Fruit fly (Drosophila melanogaster) whole organism, embryonic: ENCODE data around the gene CG4465.
A peak's percentile ranks its signal among the peaks of the same experiment; 100 is the strongest.

ENCODE experiments used
- BEAF-32 ChIP-seq: fragments of 200-800 bp; sonication (Bioruptor generic); optimal IDR thresholded peaks from 3 replicates; lab custom pipeline; 2017; ENCODE audit warnings: missing biosample characterization, missing genetic modification characterization, mild to moderate bottlenecking, moderate library complexity, missing genetic modification reagents
- Bteb2 ChIP-seq: fragments of 200-800 bp; sonication (Bioruptor generic); optimal IDR thresholded peaks from 2 replicates; lab custom pipeline; 2016; ENCODE audit warnings: missing biosample characterization, missing genetic modification characterization
- CG10543 ChIP-seq: fragments of 200-800 bp; sonication (Bioruptor generic); optimal IDR thresholded peaks from 3 replicates; lab custom pipeline; 2017; ENCODE audit warnings: missing biosample characterization, mild to moderate bottlenecking, missing genetic modification characterization, moderate library complexity
- CG12155 ChIP-seq: fragments of 200-800 bp; sonication (Bioruptor generic); optimal IDR thresholded peaks from 3 replicates; lab custom pipeline; 2016; ENCODE audit warnings: missing biosample characterization, missing genetic modification characterization
- CG1233 ChIP-seq: fragments of 200-800 bp; sonication (Bioruptor generic); optimal IDR thresholded peaks from 4 replicates; lab custom pipeline; 2018; ENCODE audit warnings: missing biosample characterization, mild to moderate bottlenecking, missing genetic modification characterization
- CG12744 ChIP-seq: fragments of 200-800 bp; sonication (Bioruptor generic); optimal IDR thresholded peaks from 2 replicates; lab custom pipeline; 2016; ENCODE audit warnings: missing biosample characterization, missing genetic modification characterization
- CG13624 ChIP-seq: fragments of 200-800 bp; sonication (Bioruptor generic); optimal IDR thresholded peaks from 2 replicates; lab custom pipeline; 2016; ENCODE audit warnings: missing biosample characterization, missing genetic modification characterization
- CG14667 ChIP-seq: fragments of 200-800 bp; sonication (Bioruptor generic); IDR thresholded peaks from 2 replicates; pipeline ENCODE4 v1.3.6; 2022; ENCODE audit warnings: missing biosample characterization, missing genetic modification characterization
- CG16779 ChIP-seq: fragments of 200-800 bp; sonication (Bioruptor generic); IDR thresholded peaks from 2 replicates; pipeline ENCODE4 v1.3.6; 2022; ENCODE audit warnings: missing biosample characterization, missing genetic modification characterization
- CG17361 ChIP-seq: fragments of 200-800 bp; sonication (Bioruptor generic); IDR thresholded peaks from 3 replicates; pipeline ENCODE4 v1.3.6; 2022; ENCODE audit warnings: missing biosample characterization, missing genetic modification characterization
- CG1792 ChIP-seq: fragments of 200-800 bp; sonication (Bioruptor generic); optimal IDR thresholded peaks from 2 replicates; lab custom pipeline; 2016; ENCODE audit warnings: missing biosample characterization, missing genetic modification characterization
- CG18011 ChIP-seq: fragments of 200-800 bp; sonication (Bioruptor generic); optimal IDR thresholded peaks from 2 replicates; lab custom pipeline; 2017; ENCODE audit warnings: missing biosample characterization, missing genetic modification characterization, mild to moderate bottlenecking, moderate library complexity, missing genotype
- CG18262 ChIP-seq: fragments of 200-800 bp; optimal IDR thresholded peaks from 3 replicates; lab custom pipeline; 2019; ENCODE audit warnings: missing biosample characterization, mild to moderate bottlenecking, missing genetic modification characterization, moderate library complexity
- CG18764 ChIP-seq: fragments of 200-800 bp; sonication (Bioruptor generic); optimal IDR thresholded peaks from 3 replicates; lab custom pipeline; 2016; ENCODE audit warnings: missing biosample characterization, missing genetic modification characterization
- CG32532 ChIP-seq: fragments of 200-800 bp; sonication (Bioruptor generic); IDR thresholded peaks from 2 replicates; pipeline ENCODE4 v1.3.6; 2022; ENCODE audit warnings: missing biosample characterization, missing genetic modification characterization
- CG4360 ChIP-seq: fragments of 200-800 bp; sonication (Bioruptor generic); IDR thresholded peaks from 2 replicates; pipeline ENCODE4 v1.3.6; 2022; ENCODE audit warnings: missing biosample characterization, missing genetic modification characterization
- CG4820 ChIP-seq: fragments of 200-800 bp; sonication (Bioruptor generic); optimal IDR thresholded peaks from 3 replicates; lab custom pipeline; 2016; ENCODE audit warnings: missing biosample characterization, missing genetic modification characterization
- CG5953 ChIP-seq: fragments of 200-800 bp; sonication (Bioruptor generic); IDR thresholded peaks from 2 replicates; pipeline ENCODE4 v1.3.6; 2022; ENCODE audit warnings: missing biosample characterization, missing genetic modification characterization
- CG6254 ChIP-seq: fragments of 200-800 bp; sonication (Bioruptor generic); optimal IDR thresholded peaks from 3 replicates; lab custom pipeline; 2017; ENCODE audit warnings: mild to moderate bottlenecking, missing biosample characterization, missing genetic modification reagents, missing genetic modification characterization
- CG6765 ChIP-seq: fragments of 200-800 bp; sonication (Bioruptor generic); optimal IDR thresholded peaks from 3 replicates; lab custom pipeline; 2017; ENCODE audit warnings: missing biosample characterization, mild to moderate bottlenecking, missing genetic modification characterization
- CG7271 ChIP-seq: fragments of 200-800 bp; sonication (Bioruptor generic); optimal IDR thresholded peaks from 2 replicates; lab custom pipeline; 2018; ENCODE audit warnings: missing biosample characterization, mild to moderate bottlenecking, missing genetic modification characterization, moderate library complexity
- CG7372 ChIP-seq: fragments of 200-800 bp; sonication (Bioruptor generic); IDR thresholded peaks from 2 replicates; pipeline ENCODE4 v1.3.6; 2022; ENCODE audit warnings: missing biosample characterization, missing genetic modification characterization
- CG7786 ChIP-seq: fragments of 200-800 bp; sonication (Bioruptor generic); optimal IDR thresholded peaks from 2 replicates; lab custom pipeline; 2016; ENCODE audit warnings: missing biosample characterization, missing genetic modification characterization
- CG8478 ChIP-seq: fragments of >200 bp; optimal IDR thresholded peaks from 2 replicates; lab custom pipeline; 2018
- CG8765 ChIP-seq: fragments of 200-800 bp; sonication (Bioruptor generic); IDR thresholded peaks from 2 replicates; pipeline ENCODE4 v1.3.6; 2022; ENCODE audit warnings: missing biosample characterization, missing genetic modification characterization
- CG9727 ChIP-seq: fragments of 200-800 bp; sonication (Bioruptor generic); optimal IDR thresholded peaks from 3 replicates; lab custom pipeline; 2017; ENCODE audit warnings: missing biosample characterization, mild to moderate bottlenecking, missing genetic modification characterization
- CG9797 ChIP-seq: fragments of 200-800 bp; sonication (Bioruptor generic); optimal IDR thresholded peaks from 3 replicates; lab custom pipeline; 2018; ENCODE audit warnings: missing biosample characterization, mild to moderate bottlenecking, missing genetic modification characterization
- CG9817 ChIP-seq: fragments of 200-800 bp; sonication (Bioruptor generic); optimal IDR thresholded peaks from 2 replicates; lab custom pipeline; 2018; ENCODE audit warnings: missing biosample characterization, mild to moderate bottlenecking, missing genetic modification characterization, moderate library complexity
- CrebB ChIP-seq: fragments of 200-800 bp; sonication (Bioruptor generic); optimal IDR thresholded peaks from 3 replicates; lab custom pipeline; 2018; ENCODE audit warnings: missing biosample characterization, mild to moderate bottlenecking, missing genetic modification characterization
- Doc3 ChIP-seq: fragments of 200-800 bp; sonication (Bioruptor generic); IDR thresholded peaks from 3 replicates; pipeline ENCODE4 v1.3.6; 2022; ENCODE audit warnings: missing biosample characterization, missing genetic modification characterization; ENCODE audit not compliant: partially characterized antibody
- NC2α ChIP-seq: fragments of 200-800 bp; sonication (Bioruptor generic); optimal IDR thresholded peaks from 2 replicates; lab custom pipeline; 2016; ENCODE audit warnings: missing biosample characterization, missing genetic modification characterization
- NC2β ChIP-seq: fragments of 200-800 bp; sonication (Bioruptor generic); optimal IDR thresholded peaks from 2 replicates; lab custom pipeline; 2016; ENCODE audit warnings: missing biosample characterization, missing genetic modification characterization
- Opbp ChIP-seq: fragments of 200-800 bp; sonication (Bioruptor generic); IDR thresholded peaks from 3 replicates; pipeline ENCODE4 v1.3.6; 2022; ENCODE audit warnings: missing biosample characterization, missing genetic modification characterization; ENCODE audit not compliant: partially characterized antibody
- ab ChIP-seq: fragments of 200-800 bp; sonication (Bioruptor generic); optimal IDR thresholded peaks from 2 replicates; lab custom pipeline; 2016; ENCODE audit warnings: missing biosample characterization, missing genetic modification characterization
- aop ChIP-seq: fragments of 200-800 bp; sonication (Bioruptor generic); IDR thresholded peaks from 2 replicates; pipeline ENCODE4 v1.3.6; 2022; ENCODE audit warnings: missing biosample characterization, missing genetic modification characterization
- bbx ChIP-seq: fragments of 200-800 bp; sonication (Bioruptor generic); IDR thresholded peaks from 2 replicates; pipeline ENCODE4 v1.3.6; 2022; ENCODE audit warnings: missing biosample characterization, missing genetic modification characterization; ENCODE audit not compliant: partially characterized antibody
- cas ChIP-seq: fragments of 200-800 bp; sonication (Bioruptor generic); IDR thresholded peaks from 2 replicates; pipeline ENCODE4 v1.3.6; 2022; ENCODE audit warnings: missing biosample characterization, missing genetic modification characterization
- chm ChIP-seq: fragments of 200-800 bp; sonication (Bioruptor generic); IDR thresholded peaks from 2 replicates; pipeline ENCODE4 v1.3.6; 2022; ENCODE audit warnings: missing biosample characterization, missing genetic modification characterization
- crol ChIP-seq: fragments of 200-800 bp; sonication (Bioruptor generic); IDR thresholded peaks from 2 replicates; pipeline ENCODE4 v1.3.6; 2022; ENCODE audit warnings: missing biosample characterization, missing genetic modification characterization
- en ChIP-seq: fragments of 200-800 bp; sonication (Bioruptor generic); optimal IDR thresholded peaks from 2 replicates; lab custom pipeline; 2016; ENCODE audit warnings: missing biosample characterization, missing genetic modification characterization
- eve ChIP-seq, 2 experiments: fragments of >200 bp; optimal IDR thresholded peaks; 2 replicates each; lab custom pipeline; 2017; ENCODE audit warnings: missing biosample characterization in 2 of 2, missing genetic modification characterization in 2 of 2
- grau ChIP-seq: fragments of 200-800 bp; optimal IDR thresholded peaks from 3 replicates; lab custom pipeline; 2019; ENCODE audit warnings: missing biosample characterization, mild to moderate bottlenecking, missing genetic modification characterization, moderate library complexity
- nau ChIP-seq: fragments of 200-800 bp; sonication (Bioruptor generic); optimal IDR thresholded peaks from 3 replicates; lab custom pipeline; 2017; ENCODE audit warnings: missing biosample characterization, mild to moderate bottlenecking, missing genetic modification characterization, missing genetic modification reagents
- org-1 ChIP-seq: fragments of 200-800 bp; sonication (Bioruptor generic); optimal IDR thresholded peaks from 2 replicates; lab custom pipeline; 2017; ENCODE audit warnings: missing biosample characterization, missing genetic modification characterization
- run ChIP-seq: fragments of 200-800 bp; sonication (Bioruptor generic); optimal IDR thresholded peaks from 3 replicates; lab custom pipeline; 2018; ENCODE audit warnings: missing biosample characterization, mild to moderate bottlenecking, missing genetic modification characterization
- salm ChIP-seq: fragments of 200-800 bp; sonication (Bioruptor generic); optimal IDR thresholded peaks from 2 replicates; lab custom pipeline; 2018; ENCODE audit warnings: missing biosample characterization, mild to moderate bottlenecking, missing genetic modification characterization
- sens ChIP-seq: fragments of 200-800 bp; sonication (Bioruptor generic); peaks from one replicate; lab custom pipeline; 2016; ENCODE audit warnings: missing biosample characterization, missing genetic modification characterization
- shn ChIP-seq: fragments of 200-800 bp; sonication (Bioruptor generic); optimal IDR thresholded peaks from 3 replicates; lab custom pipeline; 2016; ENCODE audit warnings: missing biosample characterization, missing genetic modification characterization
- sug ChIP-seq: fragments of 200-800 bp; optimal IDR thresholded peaks from 2 replicates; lab custom pipeline; 2019; ENCODE audit warnings: missing biosample characterization, mild to moderate bottlenecking, missing genetic modification characterization, moderate library complexity
- tna ChIP-seq: fragments of 200-800 bp; sonication (Bioruptor generic); IDR thresholded peaks from 2 replicates; pipeline ENCODE4 v1.3.6; 2022; ENCODE audit warnings: missing biosample characterization, missing genetic modification characterization; ENCODE audit not compliant: partially characterized antibody
- unpg ChIP-seq: fragments of 200-800 bp; sonication (Bioruptor generic); optimal IDR thresholded peaks from 3 replicates; lab custom pipeline; 2018; ENCODE audit warnings: missing biosample characterization, mild to moderate bottlenecking, missing genetic modification characterization, moderate library complexity

CG4465 gene

DNA sequence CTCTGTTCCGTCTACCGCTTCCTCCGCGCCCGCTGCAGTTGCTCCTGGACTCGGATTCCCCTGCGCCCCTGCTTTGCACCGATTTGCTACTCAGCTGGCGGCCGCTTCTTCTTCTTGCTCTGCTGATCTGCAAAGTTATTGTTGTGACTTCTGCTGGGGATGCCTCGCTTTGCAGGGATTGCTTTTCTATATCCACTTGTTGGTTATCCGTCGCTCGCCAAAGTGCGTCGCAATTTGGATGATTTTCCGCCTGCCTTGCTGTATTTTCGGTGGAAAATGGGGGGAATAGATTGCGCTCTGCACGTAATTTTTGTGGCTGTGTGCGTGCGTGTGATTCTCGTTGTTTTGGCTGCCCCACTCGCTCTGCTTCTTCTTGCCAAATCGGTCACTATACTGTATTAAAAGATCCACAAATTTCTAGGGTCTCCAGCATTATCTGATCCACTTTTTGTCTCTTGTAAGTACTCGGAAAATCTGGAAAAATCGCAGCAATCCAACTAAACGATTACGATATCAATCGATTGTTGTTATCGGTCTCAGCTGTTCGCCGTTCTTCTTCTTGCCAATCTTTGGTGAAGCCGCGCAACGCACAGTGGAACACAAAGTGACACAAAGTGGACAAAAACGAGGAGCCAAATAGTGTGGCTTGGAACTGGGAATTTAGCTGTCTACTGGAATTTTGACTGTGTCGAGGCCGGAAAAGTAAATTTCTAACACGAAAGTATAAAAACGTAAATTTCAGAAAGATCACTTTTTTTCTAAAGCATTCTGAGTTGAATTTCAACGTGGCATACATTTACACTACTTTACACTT, 14.5 kb downstream of the CG4465 start, which contains the start of gene ClpX (continued):
- TF ChIP-seq tna (peak; percentile 59), en (no peak), CG4820 (GFP tag; lab: Kevin White, UChicago) (no peak), CG7372 (no peak), CG5953 (GFP tag; lab: Robert Waterston, UW) (no peak), aop (GFP tag; lab: Robert Waterston, UW) (no peak), ab (GFP tag; lab: Kevin White, UChicago) (no peak), chm (GFP tag; lab: Robert Waterston, UW) (no peak; the same call in 1 of the 2 replicates), bbx (peak; percentile 77), CG12744 (GFP tag; lab: Kevin White, UChicago) (no peak), CG12155 (GFP tag; lab: Kevin White, UChicago) (peak; percentile 100), unpg (GFP tag; lab: Kevin White, UChicago) (no peak), CG7271 (tag; lab: Kevin White, UChicago) (no peak), CG18262 (tag; lab: Kevin White, UChicago) (no peak), run (tag; lab: Kevin White, UChicago) (no peak), CG8765 (GFP tag; lab: Robert Waterston, UW) (no peak), CG10543 (peak; percentile 28), crol (GFP tag; lab: Robert Waterston, UW) (peak; percentile 70), CG9727 (GFP tag; lab: Kevin White, UChicago) (no peak), CG16779 (GFP tag; lab: Robert Waterston, UW) (no peak), sens (GFP tag; lab: Kevin White, UChicago) (peak; percentile 80), CG6254 (no peak), cas (GFP tag; lab: Robert Waterston, UW) (no peak), shn (GFP tag; lab: Kevin White, UChicago) (no peak), NC2β (GFP tag; lab: Kevin White, UChicago) (no peak), sug (tag; lab: Kevin White, UChicago) (peak; percentile 42), CG32532 (GFP tag; lab: Robert Waterston, UW) (no peak), Bteb2 (GFP tag; lab: Kevin White, UChicago) (no peak), Doc3 (GFP tag; lab: Robert Waterston, UW) (peak; percentile 61; the same call in 2 of the 3 replicates), CG1233 (no peak), CG4360 (GFP tag; lab: Robert Waterston, UW) (no peak), CG9817 (tag; lab: Kevin White, UChicago) (no peak), NC2α (GFP tag; lab: Kevin White, UChicago) (no peak), org-1 (no peak), salm (no peak), CG18011 (GFP tag; lab: Kevin White, UChicago) (no peak), CG17361 (GFP tag; lab: Robert Waterston, UW) (no peak), nau (GFP tag; lab: Kevin White, UChicago) (no peak), grau (tag; lab: Kevin White, UChicago) (peak; percentile 16), CG6765 (GFP tag; lab: Kevin White, UChicago) (peak; percentile 25), CG8478 (no peak), CG13624 (peak; percentile 55), CG1792 (GFP tag; lab: Kevin White, UChicago) (no peak), eve (GFP tag; optimal IDR thresholded peaks at IDR 0.05; lab: Kevin White, UChicago) (no peak), CrebB (tag; lab: Kevin White, UChicago) (no peak), CG9797 (peak; percentile 23), CG18764 (GFP tag; lab: Kevin White, UChicago) (no peak), CG14667 (GFP tag; lab: Robert Waterston, UW) (no peak), BEAF-32 (GFP tag; lab: Kevin White, UChicago) (peak; percentile 71), CG7786 (GFP tag; lab: Kevin White, UChicago) (no peak), Opbp (GFP tag; lab: Robert Waterston, UW) (peak; percentile 69)
